Worm (Caenorhabditis elegans): Measurements from ENCODE around the gene nhr-104.

ce11 chrIV:4742480-4742879 lies 46.0 kb downstream of the nhr-104 start:
- TF ChIP-seq pes-1 (GFP tag; IDR thresholded peaks at IDR 0.05) (no peak), scrt-1 (GFP tag; IDR thresholded peaks at IDR 0.05) (no peak), B0310.2 (tag; optimal IDR thresholded peaks at IDR 0.05) (no peak), sea-1 (GFP tag; conservative IDR thresholded peaks at IDR 0.05) (no peak), ets-7 (tag; optimal IDR thresholded peaks at IDR 0.05) (no peak), hmbx-1 (tag; optimal IDR thresholded peaks at IDR 0.05) (no peak), ama-1 (optimal IDR thresholded peaks at IDR 0.05) (no peak), F13C5.2 (tag; optimal IDR thresholded peaks at IDR 0.05) (no peak), ceh-13 (GFP tag; optimal IDR thresholded peaks at IDR 0.05) (no peak), flt-1 (GFP tag; IDR thresholded peaks at IDR 0.05) (no peak), tra-4 (tag; optimal IDR thresholded peaks at IDR 0.05) (no peak), tbx-11 (GFP tag; IDR thresholded peaks at IDR 0.05) (no peak), hmg-4 (GFP tag; optimal IDR thresholded peaks at IDR 0.05) (no peak)
